Comparison of ENCODE assay signal across 1 fruit fly cellular context in genomic region chr3R:3789607-3790268, dm6.
TF ChIP-seq lines count a peak whose summit lies in the region.

No protein-coding gene starts in this region.

TF ChIP-seq in whole organism, embryonic, 481 proteins besides CTCF, POLR2A, EP300 and RAD21 (continued from another document):
- TF ChIP-seq CG11723 (GFP tag; optimal IDR thresholded peaks at IDR 0.05; lab: Kevin White, UChicago) (peak; percentile 88), BEAF-32 (GFP tag; optimal IDR thresholded peaks at IDR 0.05; lab: Kevin White, UChicago) (peak; percentile 10), MESR4 (GFP tag; optimal IDR thresholded peaks at IDR 0.05; lab: Kevin White, UChicago) (peak; percentile 65), klu (GFP tag; IDR thresholded peaks at IDR 0.05; lab: Robert Waterston, UW) (no peak), Ets65A (GFP tag; lab: Kevin White, UChicago) (no peak), dimm (GFP tag; IDR thresholded peaks at IDR 0.05; lab: Robert Waterston, UW) (no peak), Lhr (GFP tag; optimal IDR thresholded peaks at IDR 0.05; lab: Kevin White, UChicago) (peak; percentile 82), CG33213 (GFP tag; optimal IDR thresholded peaks at IDR 0.05; lab: Kevin White, UChicago) (peak; percentile 14), CG17802 (tag; optimal IDR thresholded peaks at IDR 0.05; lab: Kevin White, UChicago) (peak; percentile 99)
